Fruit fly (Drosophila melanogaster): ENCODE measurements around the gene Taf10b.

- TF ChIP-seq pan (optimal IDR thresholded peaks at IDR 0.05) (no peak), woc (GFP tag; optimal IDR thresholded peaks at IDR 0.05) (no peak), CG9705 (GFP tag; optimal IDR thresholded peaks at IDR 0.05) (no peak), dsf (GFP tag; optimal IDR thresholded peaks at IDR 0.05; ENCODE audit: borderline replicate concordance) (no peak), Hr83 (GFP tag; optimal IDR thresholded peaks at IDR 0.05; ENCODE audit: poor library complexity, severe bottlenecking) (no peak), Vsx2 (GFP tag; optimal IDR thresholded peaks at IDR 0.05; ENCODE audit: partially characterized antibody) (no peak), Dfd (GFP tag; optimal IDR thresholded peaks at IDR 0.05) (no peak), dl (GFP tag; optimal IDR thresholded peaks at IDR 0.05; ENCODE audit: insufficient read depth in 1 of 2, partially characterized antibody in 2 of 2) (no peak), fru (GFP tag; optimal IDR thresholded peaks at IDR 0.05) (no peak), GATAd (GFP tag; optimal IDR thresholded peaks at IDR 0.05) (no peak), h (GFP tag; optimal IDR thresholded peaks at IDR 0.05) (peak; percentile 28)
These were observed 33.5 kb upstream of the Taf10b start for dm6 chr2L:2800956-2801776.
